Worm (Caenorhabditis elegans) whole organism, late embryonic: Measurements from ENCODE around the gene cest-30.

Source experiments
- Y22D7AL.16 ChIP-seq: sonication (generic microtip); optimal IDR thresholded peaks from 2 replicates; lab custom pipeline; 2016; ENCODE audit warnings: missing genetic modification characterization, missing compliant biosample characterization
- ceh-14 ChIP-seq: sonication (generic microtip); optimal IDR thresholded peaks from 2 replicates; lab custom pipeline; 2016; ENCODE audit warnings: missing genotype, missing genetic modification characterization, missing compliant biosample characterization
- ceh-18 ChIP-seq: sonication (generic microtip); optimal IDR thresholded peaks from 2 replicates; lab custom pipeline; 2016; ENCODE audit warnings: missing genetic modification characterization, missing compliant biosample characterization
- ceh-34 ChIP-seq: sonication (generic microtip); optimal IDR thresholded peaks from 2 replicates; lab custom pipeline; 2016; ENCODE audit warnings: mild to moderate bottlenecking, missing genetic modification characterization, missing compliant biosample characterization
- eyg-1 ChIP-seq: sonication (generic microtip); optimal IDR thresholded peaks from 2 replicates; lab custom pipeline; 2016; ENCODE audit warnings: missing genotype, missing genetic modification characterization, missing compliant biosample characterization
- lim-6 ChIP-seq: sonication (generic microtip); optimal IDR thresholded peaks from 2 replicates; lab custom pipeline; 2016; ENCODE audit warnings: missing genetic modification characterization, missing compliant biosample characterization
- nhr-11 ChIP-seq: fragments of 150-350 bp; optimal IDR thresholded peaks from 2 replicates; lab custom pipeline; 2014; ENCODE audit warnings: missing biosample characterization, missing genetic modification characterization
- pqm-1 ChIP-seq: sonication (generic microtip); optimal IDR thresholded peaks from 2 replicates; lab custom pipeline; 2016; ENCODE audit warnings: missing genetic modification characterization, missing compliant biosample characterization
- pros-1 ChIP-seq: fragments of 150-350 bp; optimal IDR thresholded peaks from 2 replicates; lab custom pipeline; 2014; ENCODE audit warnings: missing biosample characterization, missing genetic modification reagents, missing genetic modification characterization
- unc-55 ChIP-seq: sonication (generic microtip); optimal IDR thresholded peaks from 2 replicates; lab custom pipeline; 2017; ENCODE audit warnings: missing biosample characterization, missing genetic modification reagents, missing genetic modification characterization

DNA sequence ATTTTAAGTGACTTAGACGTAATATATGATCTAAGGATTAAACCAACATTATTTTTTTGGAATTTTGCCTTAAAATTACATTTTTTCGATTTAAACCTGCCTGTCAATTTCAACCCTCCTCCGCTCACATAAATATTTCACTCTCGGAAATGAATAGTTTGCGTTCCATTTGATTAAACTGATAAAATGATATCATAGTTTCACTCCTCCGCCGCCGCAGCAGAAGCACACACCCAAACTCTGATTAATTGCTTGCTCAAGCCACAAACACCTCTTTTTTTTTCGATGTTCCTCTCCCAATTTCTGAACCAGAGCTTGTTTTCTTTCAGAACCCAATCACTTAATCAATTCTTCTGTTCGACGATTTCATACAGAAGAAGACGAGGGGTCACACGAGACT lies 39.9 kb downstream of the cest-30 start, which contains the start of gene Y49G5B.1:
- TF ChIP-seq nhr-11 (tag; lab: Kevin White, UChicago) = no peak
- no peak for TF ChIP-seq ceh-18 (tag; lab: Kevin White, UChicago)
- no peak for TF ChIP-seq ceh-14 (tag; lab: Kevin White, UChicago)
- no peak for TF ChIP-seq lim-6 (tag; lab: Kevin White, UChicago)
- TF ChIP-seq pqm-1 (tag; lab: Kevin White, UChicago) = no peak
- TF ChIP-seq eyg-1 (tag; lab: Kevin White, UChicago) = no peak
- TF ChIP-seq pros-1 (tag; lab: Kevin White, UChicago) = no peak
- TF ChIP-seq unc-55 (GFP tag; lab: Kevin White, UChicago) = no peak
- TF ChIP-seq Y22D7AL.16 = no peak
- TF ChIP-seq ceh-34 (tag; lab: Kevin White, UChicago) = no peak
